Fruit fly (Drosophila melanogaster) Kc167 (cell line): Measurements from ENCODE around the gene loh.

Experiments
- Myc ChIP-seq: fragments of >200 bp; optimal IDR thresholded peaks from 2 replicates; lab custom pipeline; 2017; ENCODE audit warnings: missing external identifiers
- h ChIP-seq: fragments of >200 bp; optimal IDR thresholded peaks from 3 replicates; lab custom pipeline; 2018; ENCODE audit warnings: missing external identifiers
- psq ChIP-seq: fragments of >200 bp; optimal IDR thresholded peaks from 2 replicates; lab custom pipeline; 2017; ENCODE audit warnings: missing external identifiers

DNA sequence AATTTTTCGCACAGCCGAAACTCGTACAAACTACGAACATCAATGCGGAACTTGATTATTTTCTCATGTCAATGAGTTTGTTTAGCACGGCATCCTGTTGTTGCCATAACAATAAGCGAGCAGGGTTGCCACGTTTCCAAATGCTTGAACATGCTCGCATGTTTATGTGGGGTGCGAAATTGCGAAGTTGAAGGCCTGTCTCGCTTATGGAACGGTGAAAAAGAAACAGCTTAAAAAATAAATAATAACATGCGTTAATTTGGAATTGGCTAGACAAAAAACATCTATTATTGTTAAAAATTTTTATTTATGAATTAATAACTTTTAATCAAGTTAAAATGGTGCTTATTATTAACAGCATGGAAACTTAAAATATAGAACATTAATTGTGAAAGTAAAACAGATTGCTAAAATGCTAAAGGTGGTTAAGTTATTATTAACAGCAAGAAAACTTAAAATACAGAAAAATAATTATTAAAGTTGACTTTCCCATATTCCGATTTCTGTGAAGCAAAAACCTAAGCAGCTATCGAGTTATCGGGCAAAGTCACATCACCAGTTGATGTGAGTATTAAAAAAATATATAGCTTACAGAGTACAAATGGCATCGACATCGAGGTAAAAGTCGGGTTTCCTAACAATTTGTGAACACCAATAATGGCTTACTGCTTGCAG, 11.4 kb upstream of the loh start, which contains the start of the genes Bug22 and TfIIB:
- TF ChIP-seq Myc (lab: Kevin White, UChicago), result no peak
- no peak for TF ChIP-seq h (lab: Kevin White, UChicago)
- TF ChIP-seq psq (lab: Kevin White, UChicago), result no peak
